Worm (Caenorhabditis elegans): ENCODE results near the gene ZK418.6.

DNA sequence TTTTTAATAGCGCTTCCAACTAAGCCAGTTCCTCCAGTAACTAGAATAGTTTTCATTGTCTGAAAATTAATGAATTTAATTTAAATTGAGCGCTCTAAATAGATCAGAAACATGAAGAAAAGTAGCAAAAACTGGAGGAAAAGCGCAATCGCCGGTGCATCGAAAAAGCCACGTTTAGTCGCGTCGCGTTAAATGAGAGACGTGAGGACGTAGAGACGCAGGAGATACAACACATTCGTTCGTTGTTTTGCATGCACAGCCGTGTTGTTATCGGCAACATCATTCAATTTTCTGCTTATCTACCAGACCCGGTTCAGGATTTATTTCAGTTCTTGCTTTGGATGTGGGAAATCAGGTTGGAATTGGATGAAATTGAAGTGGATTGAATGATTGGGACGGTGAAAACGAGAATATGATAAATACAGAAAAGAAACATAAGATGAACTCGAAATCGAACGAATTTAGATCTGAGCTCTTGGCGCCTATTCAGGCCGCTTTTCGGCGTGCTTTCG is 11.2 kb downstream of the ZK418.6 start, which contains the start of gene ger-1:
- TF ChIP-seq hnd-1 (tag; optimal IDR thresholded peaks at IDR 0.05) (no peak), ceh-36 (tag; optimal IDR thresholded peaks at IDR 0.05) (no peak), sea-1 (GFP tag; conservative IDR thresholded peaks at IDR 0.05) (no peak), flt-1 (GFP tag; IDR thresholded peaks at IDR 0.05) (no peak), ama-1 (optimal IDR thresholded peaks at IDR 0.05) (no peak), hmbx-1 (tag; optimal IDR thresholded peaks at IDR 0.05) (no peak), hmg-4 (GFP tag; optimal IDR thresholded peaks at IDR 0.05) (no peak), pes-1 (GFP tag; IDR thresholded peaks at IDR 0.05) (no peak)
